Worm (Caenorhabditis elegans): ENCODE results near the gene F35H10.3.

DNA sequence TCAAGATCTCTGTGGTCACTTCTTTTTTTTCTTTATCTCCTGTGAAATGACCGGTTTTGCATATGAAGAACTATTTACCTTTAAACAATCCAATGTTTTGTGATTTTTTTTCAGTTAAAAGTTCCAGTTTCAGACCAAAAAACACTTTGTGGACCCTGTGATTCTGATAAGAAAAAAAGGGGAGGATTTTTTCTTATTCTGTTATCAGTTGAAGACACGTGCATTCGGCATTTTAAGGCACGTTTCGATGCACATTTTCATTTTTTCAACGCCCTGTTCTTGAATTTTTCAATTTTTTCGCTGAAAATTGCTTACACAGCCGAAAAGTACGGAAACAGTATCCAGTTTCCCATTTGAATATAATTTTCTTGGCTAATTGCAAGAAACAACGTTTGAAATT lies 40.5 kb downstream of the F35H10.3 start, which contains the start of gene aagr-1:
- TF ChIP-seq tbx-11 (GFP tag; IDR thresholded peaks at IDR 0.05) = no peak
- TF ChIP-seq ama-1 (optimal IDR thresholded peaks at IDR 0.05) = no peak
- no peak for TF ChIP-seq scrt-1 (GFP tag; IDR thresholded peaks at IDR 0.05)
- TF ChIP-seq tra-4 (tag; optimal IDR thresholded peaks at IDR 0.05) = no peak
- no peak for TF ChIP-seq ceh-36 (tag; optimal IDR thresholded peaks at IDR 0.05)
- no peak for TF ChIP-seq pes-1 (GFP tag; IDR thresholded peaks at IDR 0.05)
- no peak for TF ChIP-seq aly-1 (tag; optimal IDR thresholded peaks at IDR 0.05)
- TF ChIP-seq hmg-4 (GFP tag; optimal IDR thresholded peaks at IDR 0.05) = no peak
- TF ChIP-seq ceh-13 (GFP tag; optimal IDR thresholded peaks at IDR 0.05) = no peak
- TF ChIP-seq F13C5.2 (tag; optimal IDR thresholded peaks at IDR 0.05) = no peak
- no peak for TF ChIP-seq sea-1 (GFP tag; conservative IDR thresholded peaks at IDR 0.05)
- no peak for TF ChIP-seq tbx-37 (GFP tag; conservative IDR thresholded peaks at IDR 0.05)
- no peak for TF ChIP-seq ets-7 (tag; optimal IDR thresholded peaks at IDR 0.05)
